Fruit fly (Drosophila melanogaster): ENCODE measurements around the gene TyrRS.

- TF ChIP-seq Rel (GFP tag; optimal IDR thresholded peaks at IDR 0.05) (no peak), Rel (tag; optimal IDR thresholded peaks at IDR 0.05) (peak; percentile 10), pan (optimal IDR thresholded peaks at IDR 0.05) (no peak), Sp1 (GFP tag; optimal IDR thresholded peaks at IDR 0.05) (no peak), h (GFP tag; optimal IDR thresholded peaks at IDR 0.05) (peak; percentile 42), Abd-B (GFP tag; optimal IDR thresholded peaks at IDR 0.05) (no peak), Dfd (GFP tag; optimal IDR thresholded peaks at IDR 0.05) (no peak), dsf (GFP tag; optimal IDR thresholded peaks at IDR 0.05; ENCODE audit: borderline replicate concordance) (no peak), psq (GFP tag; optimal IDR thresholded peaks at IDR 0.05) (peak; percentile 17), dl (GFP tag; optimal IDR thresholded peaks at IDR 0.05; ENCODE audit: insufficient read depth in 1 of 2, partially characterized antibody in 2 of 2) (no peak), brk (GFP tag; optimal IDR thresholded peaks at IDR 0.05) (no peak), dmrt93B (GFP tag; optimal IDR thresholded peaks at IDR 0.05) (no peak), usp (GFP tag; optimal IDR thresholded peaks at IDR 0.05) (no peak), br (GFP tag; optimal IDR thresholded peaks at IDR 0.05) (no peak)
Measured at dm6 chr3L:16412394-16412950, 6.6 kb downstream of the TyrRS start, which contains the start of gene Serinc.

Data from whole organism, wandering third instar larva.